Fruit fly (Drosophila melanogaster): ENCODE data around the gene ine.
A peak's percentile ranks its signal among the peaks of the same experiment; 100 is the strongest.

Gene ine

DNA sequence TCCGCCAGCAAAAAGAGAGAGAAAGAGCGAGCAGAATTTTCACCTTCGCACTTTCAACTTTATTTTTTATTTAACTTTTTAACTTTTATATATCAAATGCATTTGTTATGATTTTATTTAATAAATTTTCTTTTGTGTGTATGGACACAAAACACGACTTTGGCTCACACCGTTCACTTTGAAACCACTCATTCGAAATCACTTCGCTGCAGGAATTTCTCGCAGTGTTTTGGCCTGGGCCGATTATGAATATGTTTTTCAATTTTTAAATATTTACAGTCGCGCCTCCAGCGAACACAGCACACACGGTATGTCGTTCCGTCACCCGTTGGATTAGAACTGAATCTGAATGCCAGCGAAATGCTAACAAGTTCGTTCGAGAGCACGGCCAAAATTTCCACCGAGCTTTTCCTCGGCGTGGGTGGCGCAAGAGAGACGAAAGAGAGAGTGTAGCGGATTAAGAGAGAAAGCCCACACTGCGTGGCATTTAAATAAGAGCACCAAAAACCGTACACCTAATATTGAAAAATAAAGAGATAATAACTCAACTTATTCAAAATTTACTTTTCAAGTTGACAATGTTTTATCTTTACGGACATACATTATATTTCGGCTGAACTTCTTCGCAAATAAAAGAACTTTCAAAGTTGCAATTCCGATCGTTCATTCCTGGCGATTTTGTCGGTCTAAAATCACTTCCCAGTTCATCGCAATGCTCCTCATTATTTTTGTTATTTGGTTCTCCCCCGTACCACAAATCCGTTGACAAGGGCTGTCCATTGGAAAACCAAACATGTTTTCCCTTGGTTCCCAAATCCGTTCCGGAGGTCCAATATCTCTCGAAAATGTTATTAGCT lies 35.7 kb downstream of the ine start, which contains the start of gene CG15431 (continued):
- no peak for TF ChIP-seq CG8359 (GFP tag; optimal IDR thresholded peaks at IDR 0.05; ENCODE audit: borderline replicate concordance)
- TF ChIP-seq CG4707 (GFP tag; optimal IDR thresholded peaks at IDR 0.05) = no peak
- TF ChIP-seq Bdp1 (GFP tag; optimal IDR thresholded peaks at IDR 0.05) = no peak
- TF ChIP-seq HLH4C (GFP tag; IDR thresholded peaks at IDR 0.05; ENCODE audit: partially characterized antibody) = no peak
- TF ChIP-seq gt (GFP tag; IDR thresholded peaks at IDR 0.05) = no peak
- TF ChIP-seq CG16813 (GFP tag; IDR thresholded peaks at IDR 0.05; ENCODE audit: partially characterized antibody) = no peak
- TF ChIP-seq Mrtf (GFP tag; IDR thresholded peaks at IDR 0.05) = peak; percentile 67; the same call in 1 of the 3 replicates
- TF ChIP-seq CG18764 (GFP tag; optimal IDR thresholded peaks at IDR 0.05) = peak; percentile 17
- no peak for TF ChIP-seq Mes4 (GFP tag; optimal IDR thresholded peaks at IDR 0.05)
- TF ChIP-seq CG16863 (GFP tag; optimal IDR thresholded peaks at IDR 0.05) = no peak
- TF ChIP-seq C15 (GFP tag; IDR thresholded peaks at IDR 0.05) = peak; percentile 46; the same call in 1 of the 3 replicates
- TF ChIP-seq sna (GFP tag; IDR thresholded peaks at IDR 0.05; ENCODE audit: partially characterized antibody) = no peak
- TF ChIP-seq pfk (GFP tag; optimal IDR thresholded peaks at IDR 0.05) = no peak
- peak; percentile 65; the same call in 2 of the 3 replicates for TF ChIP-seq H15 (GFP tag; IDR thresholded peaks at IDR 0.05)
- TF ChIP-seq gro (GFP tag; optimal IDR thresholded peaks at IDR 0.05) = peak; percentile 42
- peak; percentile 94 for TF ChIP-seq Med (GFP tag)
- TF ChIP-seq CG2202 (tag; optimal IDR thresholded peaks at IDR 0.05) = no peak
- no peak for TF ChIP-seq NK7.1 (GFP tag; optimal IDR thresholded peaks at IDR 0.05)
- no peak for TF ChIP-seq CG3407 (GFP tag; optimal IDR thresholded peaks at IDR 0.05)
- peak; percentile 71 for TF ChIP-seq row (GFP tag; IDR thresholded peaks at IDR 0.05)
- peak; percentile 61 for TF ChIP-seq CG12391 (tag; optimal IDR thresholded peaks at IDR 0.05)
- TF ChIP-seq CG30431 (GFP tag; optimal IDR thresholded peaks at IDR 0.05) = no peak
- peak; percentile 28 for TF ChIP-seq CG10979 (tag; optimal IDR thresholded peaks at IDR 0.05)
- TF ChIP-seq sens (GFP tag) = peak; percentile 82
- peak; percentile 13 for TF ChIP-seq slp2 (GFP tag; optimal IDR thresholded peaks at IDR 0.05)
- no peak for TF ChIP-seq kay (GFP tag; optimal IDR thresholded peaks at IDR 0.05)
- no peak for TF ChIP-seq corto (GFP tag; optimal IDR thresholded peaks at IDR 0.05)
- TF ChIP-seq CG8478 (optimal IDR thresholded peaks at IDR 0.05) = no peak
- TF ChIP-seq CG9876 (GFP tag; optimal IDR thresholded peaks at IDR 0.05) = no peak
- TF ChIP-seq croc (GFP tag; conservative IDR thresholded peaks at IDR 0.05) = peak; percentile 23; the same call in 1 of the 3 replicates
- no peak for TF ChIP-seq Hey (tag; optimal IDR thresholded peaks at IDR 0.05)
- TF ChIP-seq z (GFP tag; IDR thresholded peaks at IDR 0.05) = no peak
- TF ChIP-seq vfl (GFP tag; optimal IDR thresholded peaks at IDR 0.05) = peak; percentile 21
- peak; percentile 68; the same call in 1 of the 3 replicates for TF ChIP-seq ci (GFP tag; IDR thresholded peaks at IDR 0.05)
- no peak for TF ChIP-seq eve (GFP tag; optimal IDR thresholded peaks at IDR 0.05)
- TF ChIP-seq CG7963 (GFP tag; IDR thresholded peaks at IDR 0.05; ENCODE audit: partially characterized antibody) = no peak
- TF ChIP-seq fu2 (GFP tag; optimal IDR thresholded peaks at IDR 0.05) = no peak
- TF ChIP-seq CrebB (tag; optimal IDR thresholded peaks at IDR 0.05) = no peak
- TF ChIP-seq gcm (GFP tag; optimal IDR thresholded peaks at IDR 0.05) = no peak
- TF ChIP-seq TFAM (GFP tag; optimal IDR thresholded peaks at IDR 0.05) = no peak
- no peak for TF ChIP-seq repo (GFP tag; optimal IDR thresholded peaks at IDR 0.05)
- peak; percentile 20 for TF ChIP-seq ems (GFP tag; optimal IDR thresholded peaks at IDR 0.05)
- TF ChIP-seq CG2712 (tag; optimal IDR thresholded peaks at IDR 0.05) = peak; percentile 40
- no peak for TF ChIP-seq Sry-β (GFP tag; optimal IDR thresholded peaks at IDR 0.05)
- TF ChIP-seq CG18476 (GFP tag; optimal IDR thresholded peaks at IDR 0.05) = peak; percentile 45
- no peak for TF ChIP-seq usp (GFP tag; optimal IDR thresholded peaks at IDR 0.05)
- TF ChIP-seq CG14050 (GFP tag; IDR thresholded peaks at IDR 0.05) = peak; percentile 46; the same call in 2 of the 3 replicates
- TF ChIP-seq CG11456 (GFP tag; IDR thresholded peaks at IDR 0.05) = peak; percentile 72
- TF ChIP-seq Eip74EF (GFP tag; optimal IDR thresholded peaks at IDR 0.05) = peak in 1 of 2 experiments; percentile 53
- peak; percentile 73 for TF ChIP-seq Rfx (GFP tag; IDR thresholded peaks at IDR 0.05)
